Worm (Caenorhabditis elegans) whole organism, L4 larva: Measurements from ENCODE around the gene nlp-22.

Source experiments
- D1046.2 ChIP-seq: fragments of 200-800 bp; sonication (Bioruptor generic); IDR thresholded peaks from 2 replicates; pipeline ENCODE4 v1.3.6; 2022; ENCODE audit warnings: missing genetic modification characterization, missing compliant biosample characterization
- F10B5.3 ChIP-seq: sonication (generic microtip); optimal IDR thresholded peaks from 2 replicates; lab custom pipeline; 2016; ENCODE audit warnings: mild to moderate bottlenecking, missing genetic modification characterization, missing compliant biosample characterization
- F37D6.2 ChIP-seq: sonication (generic microtip); optimal IDR thresholded peaks from 2 replicates; lab custom pipeline; 2016; ENCODE audit warnings: mild to moderate bottlenecking, missing genetic modification characterization, missing compliant biosample characterization
- F49E8.2 ChIP-seq: sonication (generic microtip); optimal IDR thresholded peaks from 2 replicates; lab custom pipeline; 2016; ENCODE audit warnings: missing compliant biosample characterization, mild to moderate bottlenecking, missing genetic modification characterization, borderline replicate concordance
- Y105C5A.15 ChIP-seq: fragments of 200-800 bp; sonication (Bioruptor generic); IDR thresholded peaks from 2 replicates; pipeline ENCODE4 v1.3.6; 2022; ENCODE audit warnings: missing genetic modification characterization, missing compliant biosample characterization
- Y5F2A.4 ChIP-seq: fragments of 200-800 bp; sonication (Bioruptor generic); optimal IDR thresholded peaks from 2 replicates; lab custom pipeline; 2018; ENCODE audit warnings: mild to moderate bottlenecking, missing genetic modification characterization, missing compliant biosample characterization
- ZK337.2 ChIP-seq: fragments of 200-800 bp; sonication (Bioruptor generic); IDR thresholded peaks from 2 replicates; pipeline ENCODE4 v1.3.6; 2022; ENCODE audit warnings: missing genetic modification reagents, missing genetic modification characterization, missing compliant biosample characterization
- aha-1 ChIP-seq: fragments of 150-350 bp; peaks from one replicate; lab custom pipeline; 2014; ENCODE audit warnings: missing biosample characterization, missing genetic modification characterization
- aly-2 ChIP-seq: sonication (generic microtip); optimal IDR thresholded peaks from 2 replicates; lab custom pipeline; 2018; ENCODE audit warnings: missing biosample characterization, missing genetic modification characterization
- ceh-20 ChIP-seq: fragments of 200-800 bp; sonication (Bioruptor generic); IDR thresholded peaks from 2 replicates; pipeline ENCODE4 v1.3.6; 2022; ENCODE audit warnings: missing genetic modification reagents, missing genetic modification characterization, missing compliant biosample characterization
- ceh-28 ChIP-seq: fragments of 150-350 bp; optimal IDR thresholded peaks from 2 replicates; lab custom pipeline; 2014; ENCODE audit warnings: missing biosample characterization, missing genetic modification reagents, missing genetic modification characterization
- ceh-32 ChIP-seq: sonication (generic microtip); optimal IDR thresholded peaks from 2 replicates; lab custom pipeline; 2016; ENCODE audit warnings: mild to moderate bottlenecking, missing genetic modification characterization, missing compliant biosample characterization; ENCODE audit not compliant: poor library complexity
- ctbp-1 ChIP-seq: fragments of 200-800 bp; sonication (Bioruptor generic); IDR thresholded peaks from 2 replicates; pipeline ENCODE4 v1.3.6; 2022; ENCODE audit warnings: missing genetic modification reagents, missing genetic modification characterization, missing compliant biosample characterization
- daf-12 ChIP-seq: fragments of 150-350 bp; optimal IDR thresholded peaks from 2 replicates; lab custom pipeline; 2014; ENCODE audit warnings: missing biosample characterization, missing genetic modification reagents, missing genetic modification characterization
- dve-1 ChIP-seq: sonication (generic microtip); optimal IDR thresholded peaks from 2 replicates; lab custom pipeline; 2017; ENCODE audit warnings: antibody characterized with exemption, mild to moderate bottlenecking, missing genetic modification characterization, missing compliant biosample characterization; ENCODE audit not compliant: insufficient read depth
- egl-27 ChIP-seq: sonication (generic microtip); optimal IDR thresholded peaks from 3 replicates; lab custom pipeline; 2017; ENCODE audit warnings: missing biosample characterization, missing genetic modification reagents, missing genetic modification characterization
- fos-1 ChIP-seq: fragments of 150-350 bp; optimal IDR thresholded peaks from 2 replicates; lab custom pipeline; 2014; ENCODE audit warnings: missing biosample characterization, missing genetic modification characterization
- hif-1 ChIP-seq, 2 experiments: sonication (generic microtip); optimal IDR thresholded peaks; 2 replicates each; lab custom pipeline; 2016 to 2017; ENCODE audit warnings: missing compliant biosample characterization in 2 of 2, missing genetic modification characterization in 2 of 2, missing genetic modification reagents in 2 of 2, missing genotype in 2 of 2, mild to moderate bottlenecking in 1 of 2
- hlh-11 ChIP-seq: fragments of 200-800 bp; sonication (Bioruptor generic); optimal IDR thresholded peaks from 2 replicates; lab custom pipeline; 2018; ENCODE audit warnings: mild to moderate bottlenecking, missing genetic modification characterization, missing compliant biosample characterization
- hlh-30 ChIP-seq: sonication (generic microtip); optimal IDR thresholded peaks from 2 replicates; lab custom pipeline; 2017; ENCODE audit warnings: antibody characterized with exemption, mild to moderate bottlenecking, missing genetic modification characterization, missing compliant biosample characterization; ENCODE audit not compliant: insufficient read depth
- lim-7 ChIP-seq: fragments of 200-800 bp; sonication (Bioruptor generic); IDR thresholded peaks from 2 replicates; pipeline ENCODE4 v1.3.6; 2022; ENCODE audit warnings: missing genetic modification characterization, missing compliant biosample characterization
- lin-15B ChIP-seq: fragments of 150-350 bp; sonication (generic microtip); optimal IDR thresholded peaks from 3 replicates; lab custom pipeline; 2014; ENCODE audit warnings: missing biosample characterization, missing genetic modification characterization
- lin-29 ChIP-seq: fragments of 200-800 bp; sonication (Bioruptor generic); IDR thresholded peaks from 2 replicates; pipeline ENCODE4 v1.3.6; 2022; ENCODE audit warnings: missing genetic modification reagents, missing genetic modification characterization, missing compliant biosample characterization
- lin-38 ChIP-seq: fragments of 200-800 bp; sonication (Bioruptor generic); IDR thresholded peaks from 2 replicates; pipeline ENCODE4 v1.3.6; 2022; ENCODE audit warnings: missing genetic modification reagents, missing genetic modification characterization, missing compliant biosample characterization
- lir-3 ChIP-seq: sonication (generic microtip); optimal IDR thresholded peaks from 2 replicates; lab custom pipeline; 2016; ENCODE audit warnings: mild to moderate bottlenecking, missing genetic modification characterization, missing compliant biosample characterization
- lsy-2 ChIP-seq, 2 experiments: fragments of 150-350 bp in 1 of 2; sonication (generic microtip) in 1 of 2; optimal IDR thresholded peaks; 2 replicates each; lab custom pipeline; 2014 to 2017; ENCODE audit warnings: missing biosample characterization in 2 of 2, missing genetic modification characterization in 2 of 2
- madf-9 ChIP-seq: fragments of 200-800 bp; sonication (Bioruptor generic); conservative IDR thresholded peaks from 2 replicates; pipeline ENCODE4 v1.3.6; 2022; ENCODE audit warnings: missing genetic modification reagents, missing genetic modification characterization, missing compliant biosample characterization
- mdt-29 ChIP-seq: fragments of 200-800 bp; sonication (Bioruptor generic); IDR thresholded peaks from 2 replicates; pipeline ENCODE4 v1.3.6; 2022; ENCODE audit warnings: missing genetic modification reagents, missing genetic modification characterization, missing compliant biosample characterization
- mes-2 ChIP-seq: sonication (generic microtip); optimal IDR thresholded peaks from 2 replicates; lab custom pipeline; 2016; ENCODE audit warnings: missing genotype, mild to moderate bottlenecking, missing genetic modification characterization, missing compliant biosample characterization; ENCODE audit not compliant: poor library complexity, severe bottlenecking
- mxl-2 ChIP-seq: fragments of 200-800 bp; sonication (Bioruptor generic); conservative IDR thresholded peaks from 2 replicates; pipeline ENCODE4 v1.3.6; 2022; ENCODE audit warnings: missing genetic modification reagents, missing genetic modification characterization, missing compliant biosample characterization
- mxl-3 ChIP-seq: fragments of 200-800 bp; sonication (Bioruptor generic); optimal IDR thresholded peaks from 2 replicates; lab custom pipeline; 2018; ENCODE audit warnings: mild to moderate bottlenecking, missing genetic modification characterization, missing compliant biosample characterization
- nhr-111 ChIP-seq: fragments of 200-800 bp; sonication (Bioruptor generic); optimal IDR thresholded peaks from 2 replicates; lab custom pipeline; 2018; ENCODE audit warnings: mild to moderate bottlenecking, missing genetic modification characterization, missing compliant biosample characterization
- nhr-28 ChIP-seq: fragments of 150-350 bp; optimal IDR thresholded peaks from 2 replicates; lab custom pipeline; 2014; ENCODE audit warnings: missing biosample characterization, missing genetic modification characterization
- nhr-41 ChIP-seq: fragments of 200-800 bp; sonication (Bioruptor generic); IDR thresholded peaks from 2 replicates; pipeline ENCODE4 v1.3.6; 2022; ENCODE audit warnings: missing genetic modification reagents, missing genetic modification characterization, missing compliant biosample characterization
- nhr-77 ChIP-seq: fragments of 150-350 bp; optimal IDR thresholded peaks from 2 replicates; lab custom pipeline; 2014; ENCODE audit warnings: missing biosample characterization, missing genetic modification characterization
- pqm-1 ChIP-seq: sonication (generic microtip); optimal IDR thresholded peaks from 2 replicates; lab custom pipeline; 2017; ENCODE audit warnings: missing biosample characterization, missing genetic modification characterization
- rbr-2 ChIP-seq: sonication (generic microtip); optimal IDR thresholded peaks from 2 replicates; lab custom pipeline; 2016; ENCODE audit warnings: missing genotype, missing genetic modification characterization, missing compliant biosample characterization
- saeg-2 ChIP-seq: fragments of 200-800 bp; sonication (Bioruptor generic); IDR thresholded peaks from 2 replicates; pipeline ENCODE4 v1.3.6; 2022; ENCODE audit warnings: missing genetic modification reagents, missing genetic modification characterization, missing compliant biosample characterization
- snpc-1.2 ChIP-seq: fragments of 200-800 bp; sonication (Bioruptor generic); IDR thresholded peaks from 2 replicates; pipeline ENCODE4 v1.3.6; 2022; ENCODE audit warnings: missing genetic modification reagents, missing genetic modification characterization, missing compliant biosample characterization
- spr-3 ChIP-seq: fragments of 200-800 bp; sonication (Bioruptor generic); optimal IDR thresholded peaks from 2 replicates; lab custom pipeline; 2018; ENCODE audit warnings: mild to moderate bottlenecking, missing genetic modification characterization, missing compliant biosample characterization
- tra-1 ChIP-seq: fragments of 200-800 bp; sonication (Bioruptor generic); IDR thresholded peaks from 2 replicates; pipeline ENCODE4 v1.3.6; 2022; ENCODE audit warnings: missing genetic modification reagents, missing genetic modification characterization, missing compliant biosample characterization
- unc-130 ChIP-seq: sonication (generic microtip); optimal IDR thresholded peaks from 2 replicates; lab custom pipeline; 2016; ENCODE audit warnings: missing genetic modification reagents, missing genetic modification characterization, missing compliant biosample characterization
- unc-62 ChIP-seq, 3 experiments: fragments of 150-350 bp in 1 of 3; sonication (generic microtip); optimal IDR thresholded peaks in 2 of 3; peaks in 1 of 3; 1 replicate in 1 of 3; 2 replicates in 2 of 3; lab custom pipeline; 2014 to 2017; ENCODE audit warnings: missing biosample characterization in 3 of 3, missing genetic modification characterization in 3 of 3, missing genetic modification reagents in 3 of 3, missing genotype in 1 of 3
- vab-7 ChIP-seq: fragments of 200-800 bp; sonication (Bioruptor generic); IDR thresholded peaks from 2 replicates; pipeline ENCODE4 v1.3.6; 2022; ENCODE audit warnings: missing genetic modification reagents, missing genetic modification characterization, missing compliant biosample characterization
- zfp-2 ChIP-seq: sonication (generic microtip); optimal IDR thresholded peaks from 2 replicates; lab custom pipeline; 2016; ENCODE audit warnings: mild to moderate bottlenecking, missing genetic modification characterization, missing compliant biosample characterization

The nlp-22 gene

DNA sequence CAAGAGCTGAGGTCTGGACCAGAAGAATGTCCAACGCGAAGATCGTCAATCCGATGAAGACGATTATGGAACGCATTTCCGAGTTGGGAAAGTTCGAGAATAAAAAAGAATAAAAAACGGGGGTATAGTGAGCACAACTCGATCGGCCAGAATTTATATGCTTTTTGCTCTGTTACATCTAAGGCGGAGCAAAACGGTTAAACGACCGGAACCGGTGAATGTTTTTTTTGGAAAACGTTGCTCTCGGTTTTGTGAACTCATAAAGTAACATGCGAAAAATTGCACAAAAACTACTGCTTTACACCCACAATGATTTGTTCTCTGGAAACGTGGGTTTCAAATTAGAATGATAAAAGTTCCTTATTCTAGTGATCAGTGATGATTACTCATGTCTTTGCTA is at the start of gene nlp-22:
Gene nlp-22 (minus strand): TSS at position 101 of the 400 bp plus-strand sequence.
- no peak for TF ChIP-seq lin-15B (tag; lab: Kevin White, UChicago)
- TF ChIP-seq lin-29 = no peak
- TF ChIP-seq lir-3 (tag; lab: Kevin White, UChicago) = no peak
- no peak for TF ChIP-seq egl-27
- TF ChIP-seq F37D6.2 (tag; lab: Kevin White, UChicago) = no peak
- TF ChIP-seq ZK337.2 (GFP tag; lab: Robert Waterston, UW) = no peak

DNA sequence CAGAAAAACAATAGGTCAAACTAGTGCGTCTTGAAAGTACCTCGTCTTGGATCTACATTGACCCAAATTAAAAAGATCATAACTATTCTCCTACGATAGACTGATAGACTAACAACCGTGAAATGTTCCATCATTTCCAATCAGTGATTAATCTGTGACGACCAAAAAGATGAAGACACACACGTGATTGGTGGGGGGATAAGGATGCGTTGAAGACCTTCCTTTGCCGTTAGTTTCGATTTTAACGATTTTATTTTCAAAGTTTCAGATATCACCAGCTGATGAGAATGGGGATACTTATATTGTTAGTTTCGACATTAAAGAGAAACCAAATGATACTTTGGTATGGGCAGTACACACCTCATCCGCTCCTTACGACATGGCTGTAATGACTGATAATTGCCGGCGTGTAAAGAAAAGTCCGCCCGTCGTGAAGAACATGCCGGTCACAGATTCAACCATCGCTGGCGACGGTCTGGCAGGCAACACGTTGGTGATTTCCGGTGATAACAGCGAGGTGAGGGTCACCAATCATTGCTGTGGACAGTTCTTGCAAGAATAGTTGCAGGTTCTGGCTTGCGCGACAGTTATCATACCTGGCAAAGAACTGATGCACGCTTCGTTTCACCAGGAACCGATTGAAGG is 45.2 kb upstream of the nlp-22 start:
- TF ChIP-seq mes-2 (tag; lab: Kevin White, UChicago) = no peak
- peak; percentile 94 for TF ChIP-seq aha-1 (tag; lab: Kevin White, UChicago)
- no peak for TF ChIP-seq ctbp-1 (GFP tag; lab: Robert Waterston, UW)
- no peak for TF ChIP-seq lim-7 (GFP tag; lab: Robert Waterston, UW)
- peak; percentile 46 for TF ChIP-seq mxl-3 (GFP tag; lab: Kevin White, UChicago)
- no peak for TF ChIP-seq zfp-2 (tag; lab: Kevin White, UChicago)
- TF ChIP-seq daf-12 = no peak
- no peak for TF ChIP-seq saeg-2 (GFP tag; lab: Robert Waterston, UW)
- no peak for TF ChIP-seq unc-62 (GFP tag; optimal IDR thresholded peaks at IDR 0.05 in 1 of 2; lab: Kevin White, UChicago)
- TF ChIP-seq unc-62 (tag; optimal IDR thresholded peaks at IDR 0.05; lab: Kevin White, UChicago) = no peak
- no peak for TF ChIP-seq dve-1 (tag; lab: Kevin White, UChicago)
- TF ChIP-seq ZK337.2 (GFP tag; lab: Robert Waterston, UW) = no peak
- no peak for TF ChIP-seq nhr-41 (GFP tag; lab: Robert Waterston, UW)
- TF ChIP-seq hif-1 (tag; optimal IDR thresholded peaks at IDR 0.05; lab: Kevin White, UChicago) = no peak
- peak; percentile 14 for TF ChIP-seq nhr-28 (tag; lab: Kevin White, UChicago)
- TF ChIP-seq nhr-111 (GFP tag; lab: Kevin White, UChicago) = no peak
- no peak for TF ChIP-seq ceh-32 (tag; lab: Kevin White, UChicago)
- TF ChIP-seq aly-2 = no peak
- no peak for TF ChIP-seq hlh-11 (tag; lab: Kevin White, UChicago)
- TF ChIP-seq Y5F2A.4 = no peak
- no peak for TF ChIP-seq fos-1 (tag; lab: Kevin White, UChicago)
- TF ChIP-seq tra-1 (GFP tag; lab: Robert Waterston, UW) = no peak
- no peak for TF ChIP-seq unc-130
- no peak for TF ChIP-seq D1046.2 (GFP tag; lab: Robert Waterston, UW)
- TF ChIP-seq F49E8.2 = no peak
- no peak for TF ChIP-seq nhr-77 (tag; lab: Kevin White, UChicago)
- no peak for TF ChIP-seq lin-38
- peak; percentile 26 for TF ChIP-seq hlh-30 (tag; lab: Kevin White, UChicago)
- no peak for TF ChIP-seq vab-7 (GFP tag; lab: Robert Waterston, UW)

DNA sequence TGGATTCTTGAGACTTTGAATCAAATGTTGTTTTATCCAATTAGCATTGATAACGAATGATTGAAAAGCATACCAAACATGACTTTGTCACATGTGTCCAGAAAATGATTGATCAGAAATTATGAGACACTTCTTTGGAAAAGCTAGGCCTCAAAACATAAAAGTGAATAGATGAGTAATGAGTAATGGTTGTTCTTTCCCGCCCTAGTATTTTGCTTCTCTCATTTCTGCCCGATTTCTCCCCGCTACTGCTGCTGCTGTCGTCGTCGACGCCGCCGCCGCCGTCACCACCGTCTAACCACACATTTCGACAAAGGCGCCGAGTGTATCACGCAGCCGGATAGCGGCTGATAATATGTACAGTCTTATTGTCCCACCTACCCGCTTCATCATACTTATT is 43.6 kb upstream of the nlp-22 start, which contains the start of gene F47G3.1:
Gene F47G3.1 (plus strand): TSS at position 301 of the 400 bp plus-strand sequence.
- TF ChIP-seq mdt-29 (GFP tag; lab: Robert Waterston, UW) (no peak), lsy-2 (tag; optimal IDR thresholded peaks at IDR 0.05; lab: Kevin White, UChicago) (no peak), aha-1 (tag; lab: Kevin White, UChicago) (peak; percentile 16), F10B5.3 (tag; lab: Kevin White, UChicago) (no peak), madf-9 (GFP tag; lab: Robert Waterston, UW) (0 out of 2 replicates have a peak, but pooled peaks have one; percentile 28), Y105C5A.15 (GFP tag; lab: Robert Waterston, UW) (no peak), zfp-2 (tag; lab: Kevin White, UChicago) (no peak), hlh-11 (tag; lab: Kevin White, UChicago) (peak; percentile 34), mxl-2 (no peak), ceh-20 (no peak), unc-62 (GFP tag; optimal IDR thresholded peaks at IDR 0.05 in 1 of 2; lab: Kevin White, UChicago) (no peak), unc-62 (tag; optimal IDR thresholded peaks at IDR 0.05; lab: Kevin White, UChicago) (no peak), hlh-30 (tag; lab: Kevin White, UChicago) (no peak), pqm-1 (tag; lab: Kevin White, UChicago) (no peak), daf-12 (no peak), nhr-28 (tag; lab: Kevin White, UChicago) (no peak), rbr-2 (tag; lab: Kevin White, UChicago) (no peak), unc-130 (no peak), ceh-28 (tag; lab: Kevin White, UChicago) (no peak), snpc-1.2 (GFP tag; lab: Robert Waterston, UW) (no peak), mxl-3 (GFP tag; lab: Kevin White, UChicago) (peak; percentile 43), spr-3 (no peak)
